Worm (Caenorhabditis elegans) whole organism, midembryonic: ENCODE data around the gene spt-5.

Experiments
- T22C8.4 ChIP-seq: fragments of 200-800 bp; sonication (Bioruptor generic); IDR thresholded peaks from 2 replicates; pipeline ENCODE4 v1.3.6; 2022; ENCODE audit warnings: missing genetic modification characterization, missing compliant biosample characterization
- flt-1 ChIP-seq: fragments of 200-800 bp; sonication (Bioruptor generic); IDR thresholded peaks from 2 replicates; pipeline ENCODE4 v1.3.6; 2022; ENCODE audit warnings: missing genetic modification characterization, missing compliant biosample characterization
- med-1 ChIP-seq: sonication (generic microtip); optimal IDR thresholded peaks from 2 replicates; lab custom pipeline; 2017; ENCODE audit warnings: missing genetic modification characterization, mild to moderate bottlenecking, missing compliant biosample characterization, antibody characterized with exemption, missing genetic modification reagents; ENCODE audit not compliant: insufficient read depth
- ztf-23 ChIP-seq: fragments of 200-800 bp; sonication (Bioruptor generic); IDR thresholded peaks from 2 replicates; pipeline ENCODE4 v1.3.6; 2022; ENCODE audit warnings: missing genetic modification reagents, missing genetic modification characterization, missing compliant biosample characterization

DNA sequence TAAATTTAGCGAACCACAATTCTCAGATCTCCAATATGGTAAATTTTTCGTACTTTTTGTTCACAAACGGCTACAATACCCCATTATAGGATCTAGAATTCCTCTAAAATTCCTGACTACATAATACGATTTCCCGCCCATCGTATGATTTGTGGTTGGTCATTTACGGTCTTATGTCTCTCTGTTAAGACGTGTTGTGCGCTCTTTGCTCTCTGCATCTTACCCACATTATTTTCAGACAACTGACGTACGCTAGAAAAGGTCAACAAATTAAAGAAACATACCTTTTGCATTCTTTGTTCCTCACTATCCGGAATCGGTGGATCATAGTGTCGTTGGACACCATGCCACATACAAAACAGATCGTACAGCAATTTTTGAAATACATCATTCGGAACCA lies 8.2 kb upstream of the spt-5 start:
- TF ChIP-seq ztf-23 (no peak), T22C8.4 (GFP tag; lab: Robert Waterston, UW) (no peak), flt-1 (GFP tag; lab: Robert Waterston, UW) (no peak), med-1 (GFP tag; lab: Kevin White, UChicago) (no peak)
